Fruit fly (Drosophila melanogaster) whole organism, pupa: Measurements from ENCODE around the gene CG14455.

Experiments used
- CG15710 ChIP-seq: fragments of 200-800 bp; sonication (Bioruptor generic); optimal IDR thresholded peaks from 2 replicates; lab custom pipeline; 2018; ENCODE audit warnings: missing biosample characterization, mild to moderate bottlenecking, missing genetic modification characterization, moderate library complexity
- EcR ChIP-seq: fragments of 200-800 bp; sonication (Bioruptor generic); optimal IDR thresholded peaks from 3 replicates; lab custom pipeline; 2019; ENCODE audit warnings: missing biosample characterization, missing genetic modification characterization, mild to moderate bottlenecking, moderate library complexity, missing genetic modification reagents
- gl ChIP-seq: fragments of 200-800 bp; sonication (Bioruptor generic); optimal IDR thresholded peaks from 2 replicates; lab custom pipeline; 2018; ENCODE audit warnings: missing biosample characterization, mild to moderate bottlenecking, missing genetic modification characterization
- rn ChIP-seq: fragments of 200-800 bp; sonication (Bioruptor generic); IDR thresholded peaks from 2 replicates; pipeline ENCODE4 v1.3.6; 2022; ENCODE audit warnings: missing biosample characterization, missing genetic modification characterization

- TF ChIP-seq CG15710 (no peak), gl (no peak), EcR (no peak), rn (no peak)
Measured at dm6 chr3L:22652425-22652824, 34.5 kb downstream of the CG14455 start, which contains the start of gene CG33772.
